Worm (Caenorhabditis elegans) whole organism, young adult: ENCODE results near the gene bath-45.

Experiments used
- B0261.1 ChIP-seq: sonication (generic microtip); optimal IDR thresholded peaks from 2 replicates; lab custom pipeline; 2016; ENCODE audit warnings: mild to moderate bottlenecking, missing genetic modification characterization, moderate library complexity, missing compliant biosample characterization
- efl-1 ChIP-seq: fragments of 150-350 bp; optimal IDR thresholded peaks from 2 replicates; lab custom pipeline; 2014; ENCODE audit warnings: missing biosample characterization, missing genetic modification reagents, missing genetic modification characterization
- egl-44 ChIP-seq: fragments of 200-800 bp; sonication (Bioruptor generic); IDR thresholded peaks from 2 replicates; pipeline ENCODE4 v1.3.6; 2022; ENCODE audit warnings: missing genetic modification reagents, missing genetic modification characterization, missing compliant biosample characterization
- egrh-3 ChIP-seq: fragments of 200-800 bp; sonication (Bioruptor generic); IDR thresholded peaks from 2 replicates; pipeline ENCODE4 v1.3.6; 2022; ENCODE audit warnings: missing genetic modification reagents, missing genetic modification characterization, missing compliant biosample characterization
- ets-4 ChIP-seq: fragments of 200-800 bp; sonication (Bioruptor generic); optimal IDR thresholded peaks from 2 replicates; lab custom pipeline; 2018; ENCODE audit warnings: mild to moderate bottlenecking, missing genetic modification characterization, missing compliant biosample characterization
- lin-26 ChIP-seq: fragments of 200-800 bp; sonication (Bioruptor generic); IDR thresholded peaks from 2 replicates; pipeline ENCODE4 v1.3.6; 2022; ENCODE audit warnings: missing genetic modification reagents, missing genetic modification characterization, missing compliant biosample characterization
- lir-1 ChIP-seq: fragments of 200-800 bp; sonication (Bioruptor generic); conservative IDR thresholded peaks from 2 replicates; pipeline ENCODE4 v1.3.6; 2022; ENCODE audit warnings: missing genetic modification reagents, missing genetic modification characterization, missing compliant biosample characterization
- nfya-1 ChIP-seq: sonication (generic microtip); optimal IDR thresholded peaks from 2 replicates; lab custom pipeline; 2017; ENCODE audit warnings: antibody characterized with exemption, missing compliant biosample characterization, missing genetic modification characterization, borderline replicate concordance; ENCODE audit not compliant: insufficient read depth
- pha-4 ChIP-seq: fragments of 150-350 bp; sonication (generic microtip); optimal IDR thresholded peaks from 2 replicates; lab custom pipeline; 2014; ENCODE audit warnings: missing biosample characterization, missing genetic modification reagents, missing genetic modification characterization
- sdz-38 ChIP-seq: sonication (generic microtip); optimal IDR thresholded peaks from 2 replicates; lab custom pipeline; 2016; ENCODE audit warnings: missing genotype, missing genetic modification characterization, missing compliant biosample characterization
- xnd-1 ChIP-seq: sonication (generic microtip); optimal IDR thresholded peaks from 2 replicates; lab custom pipeline; 2016; ENCODE audit warnings: missing genotype, missing genetic modification reagents, missing genetic modification characterization, missing compliant biosample characterization

- TF ChIP-seq efl-1 (GFP tag; lab: Kevin White, UChicago) (no peak), egrh-3 (GFP tag; lab: Robert Waterston, UW) (peak; percentile 40; the same call in 1 of the 2 replicates), pha-4 (tag; lab: Kevin White, UChicago) (no peak), sdz-38 (tag; lab: Kevin White, UChicago) (no peak), B0261.1 (tag; lab: Kevin White, UChicago) (no peak), egl-44 (GFP tag; lab: Robert Waterston, UW) (no peak), lin-26 (GFP tag; lab: Robert Waterston, UW) (no peak), nfya-1 (tag; lab: Kevin White, UChicago) (no peak), ets-4 (GFP tag; lab: Kevin White, UChicago) (no peak), lir-1 (no peak), xnd-1 (no peak)
Measured at ce11 chrII:13096345-13096744, 26.5 kb upstream of the bath-45 start.
